Fruit fly (Drosophila melanogaster): ENCODE measurements around the gene pum.

Gene pum

DNA sequence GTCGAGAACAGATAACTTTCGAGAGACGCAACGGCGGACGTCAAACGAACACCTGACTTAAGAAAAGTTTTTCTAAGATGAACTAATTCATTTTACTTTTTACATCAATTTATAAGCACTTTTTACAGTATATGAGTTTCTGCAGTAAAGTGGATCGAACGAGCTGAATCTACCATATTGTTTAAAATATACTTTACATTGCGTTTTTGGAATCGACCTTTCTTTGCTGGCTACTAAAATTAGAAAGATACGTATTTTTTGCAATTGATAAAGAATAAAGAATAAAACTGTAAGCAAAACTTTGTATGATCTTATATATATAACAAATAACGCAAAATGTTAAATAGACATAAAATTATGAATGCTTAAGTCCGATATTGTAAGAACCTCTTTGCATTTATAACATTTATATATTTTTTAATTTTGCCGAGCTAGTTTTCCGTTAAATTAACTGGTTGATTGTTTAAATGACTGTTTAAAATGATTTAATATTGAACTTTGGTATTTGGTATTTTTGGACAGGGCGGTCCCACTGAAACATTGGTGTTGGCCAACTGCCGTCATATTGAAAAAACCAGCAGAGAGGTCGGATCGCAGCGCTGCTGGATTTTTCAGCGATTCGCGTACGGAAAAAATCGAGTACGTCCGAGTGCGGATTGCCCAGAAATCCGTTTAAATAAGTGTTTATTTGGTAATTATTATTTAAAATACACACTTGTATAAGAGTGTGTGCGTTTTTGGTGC is 185.4 kb downstream of the pum start, which contains the start of gene Kdm2 (continued):
- no peak for TF ChIP-seq slou (GFP tag; optimal IDR thresholded peaks at IDR 0.05)
- no peak for TF ChIP-seq CG6254 (GFP tag; optimal IDR thresholded peaks at IDR 0.05)
- TF ChIP-seq Hmr (GFP tag; optimal IDR thresholded peaks at IDR 0.05), result peak; percentile 55
- TF ChIP-seq Jarid2 (GFP tag; optimal IDR thresholded peaks at IDR 0.05), result peak; percentile 93
- peak; percentile 48 for TF ChIP-seq Dp (GFP tag; optimal IDR thresholded peaks at IDR 0.05)
- TF ChIP-seq Pdp1 (GFP tag; optimal IDR thresholded peaks at IDR 0.05), result peak in 1 of 2 experiments; percentile 19
- TF ChIP-seq Max (GFP tag; optimal IDR thresholded peaks at IDR 0.05), result peak; percentile 14
- peak; percentile 21 for TF ChIP-seq CG33213 (GFP tag; optimal IDR thresholded peaks at IDR 0.05)
- no peak for TF ChIP-seq Doc3 (GFP tag; IDR thresholded peaks at IDR 0.05; ENCODE audit: partially characterized antibody)
- TF ChIP-seq CG32767 (GFP tag; IDR thresholded peaks at IDR 0.05), result no peak
- TF ChIP-seq CG2712 (tag; optimal IDR thresholded peaks at IDR 0.05), result peak; percentile 40
- peak; percentile 4 for TF ChIP-seq lbe (GFP tag; optimal IDR thresholded peaks at IDR 0.05)
- no peak for TF ChIP-seq E2f1 (GFP tag; IDR thresholded peaks at IDR 0.05)
- peak; percentile 46 for TF ChIP-seq CG12391 (tag; optimal IDR thresholded peaks at IDR 0.05)
- no peak for TF ChIP-seq CG7357 (GFP tag; IDR thresholded peaks at IDR 0.05)
- no peak for TF ChIP-seq gcm2 (GFP tag; optimal IDR thresholded peaks at IDR 0.05)
- no peak for TF ChIP-seq Atf-2 (GFP tag; optimal IDR thresholded peaks at IDR 0.05)
- TF ChIP-seq bsh (GFP tag; optimal IDR thresholded peaks at IDR 0.05), result peak in 1 of 2 experiments; percentile 10
- no peak for TF ChIP-seq Hey (tag; optimal IDR thresholded peaks at IDR 0.05)
- peak; percentile 36 for TF ChIP-seq HmgZ (tag; optimal IDR thresholded peaks at IDR 0.05)
- TF ChIP-seq BEAF-32 (GFP tag; optimal IDR thresholded peaks at IDR 0.05), result peak; percentile 13
- TF ChIP-seq CG14710 (tag; optimal IDR thresholded peaks at IDR 0.05), result peak; percentile 49
- no peak for TF ChIP-seq ci (GFP tag; IDR thresholded peaks at IDR 0.05)
- peak; percentile 40 for TF ChIP-seq CG2678 (tag; optimal IDR thresholded peaks at IDR 0.05)
- TF ChIP-seq Mrtf (GFP tag; IDR thresholded peaks at IDR 0.05), result no peak
- TF ChIP-seq CG18476 (GFP tag; optimal IDR thresholded peaks at IDR 0.05), result no peak
- no peak for TF ChIP-seq B-H1 (GFP tag; IDR thresholded peaks at IDR 0.05)
- TF ChIP-seq CG15601 (tag; optimal IDR thresholded peaks at IDR 0.05), result peak; percentile 30
- peak; percentile 42 for TF ChIP-seq stwl (tag; optimal IDR thresholded peaks at IDR 0.05)
- TF ChIP-seq Rx (GFP tag; IDR thresholded peaks at IDR 0.05), result no peak
- TF ChIP-seq pzg (GFP tag; optimal IDR thresholded peaks at IDR 0.05), result peak; percentile 67
- TF ChIP-seq CG14860 (GFP tag; IDR thresholded peaks at IDR 0.05; ENCODE audit: partially characterized antibody), result no peak
- peak; percentile 21 for TF ChIP-seq CG34376 (GFP tag; optimal IDR thresholded peaks at IDR 0.05)
- TF ChIP-seq CG6813 (GFP tag; optimal IDR thresholded peaks at IDR 0.05), result peak; percentile 19
- TF ChIP-seq hbn (GFP tag; IDR thresholded peaks at IDR 0.05; ENCODE audit: partially characterized antibody), result no peak
- TF ChIP-seq dmrt99B (tag; optimal IDR thresholded peaks at IDR 0.05), result peak; percentile 1
- no peak for TF ChIP-seq dmrt11E (tag; optimal IDR thresholded peaks at IDR 0.05)
- peak; percentile 0 for TF ChIP-seq twi (tag; optimal IDR thresholded peaks at IDR 0.05)
- TF ChIP-seq zf30C (GFP tag; optimal IDR thresholded peaks at IDR 0.05), result peak; percentile 31
- TF ChIP-seq kah (GFP tag; optimal IDR thresholded peaks at IDR 0.05), result no peak
- peak; percentile 12 for TF ChIP-seq gem (tag; optimal IDR thresholded peaks at IDR 0.05)
- TF ChIP-seq slp2 (GFP tag; optimal IDR thresholded peaks at IDR 0.05), result no peak
- TF ChIP-seq CG13894 (tag; optimal IDR thresholded peaks at IDR 0.05), result peak; percentile 62
- peak; percentile 67 for TF ChIP-seq CG10267 (tag; optimal IDR thresholded peaks at IDR 0.05)
- no peak for TF ChIP-seq CG4282 (GFP tag; optimal IDR thresholded peaks at IDR 0.05)
- peak; percentile 63 for TF ChIP-seq MTF-1 (GFP tag; optimal IDR thresholded peaks at IDR 0.05; ENCODE audit: borderline replicate concordance)
- TF ChIP-seq CG8281 (tag; optimal IDR thresholded peaks at IDR 0.05), result peak; percentile 18
- no peak for TF ChIP-seq otp (GFP tag; IDR thresholded peaks at IDR 0.05)
